Fruit fly (Drosophila melanogaster) whole organism, larva: ENCODE results near the gene CG32199.

Experiments used
- noc ChIP-seq: fragments of 200-800 bp; sonication (Bioruptor generic); optimal IDR thresholded peaks from 3 replicates; lab custom pipeline; 2019; ENCODE audit warnings: missing biosample characterization, mild to moderate bottlenecking, missing genetic modification characterization, moderate library complexity

CG32199 gene

dm6 chr3L:18629874-18630273 is 18.2 kb downstream of the CG32199 start:
- no peak for TF ChIP-seq noc (tag; lab: Kevin White, UChicago)

dm6 chr3L:18632187-18632635 is 20.5 kb downstream of the CG32199 start:
- peak; percentile 43 for TF ChIP-seq noc (tag; lab: Kevin White, UChicago)

dm6 chr3L:18633084-18633483 is 21.4 kb downstream of the CG32199 start:
- TF ChIP-seq noc (tag; lab: Kevin White, UChicago) = peak; percentile 22

- peak; percentile 73 for TF ChIP-seq noc (tag; lab: Kevin White, UChicago)
Observed at dm6 chr3L:18634792-18635471, 23.2 kb downstream of the CG32199 start.

- no peak for TF ChIP-seq noc (tag; lab: Kevin White, UChicago)
Observed at dm6 chr3L:18636782-18637181, 25.1 kb downstream of the CG32199 start.

- TF ChIP-seq noc (tag; lab: Kevin White, UChicago) = no peak
Observed at dm6 chr3L:18637348-18637747, 25.6 kb downstream of the CG32199 start.

- no peak for TF ChIP-seq noc (tag; lab: Kevin White, UChicago)
Observed at dm6 chr3L:18638043-18638442, 26.3 kb downstream of the CG32199 start.

dm6 chr3L:18638487-18638886 is 26.8 kb downstream of the CG32199 start:
- no peak for TF ChIP-seq noc (tag; lab: Kevin White, UChicago)

- peak; percentile 97 for TF ChIP-seq noc (tag; lab: Kevin White, UChicago)
Observed at dm6 chr3L:18640584-18641527, 29.2 kb downstream of the CG32199 start.

- TF ChIP-seq noc (tag; lab: Kevin White, UChicago) = no peak
Observed at dm6 chr3L:18643222-18643621, 31.5 kb downstream of the CG32199 start.

- no peak for TF ChIP-seq noc (tag; lab: Kevin White, UChicago)
Observed at dm6 chr3L:18653737-18654136, 42.0 kb downstream of the CG32199 start.
